Fruit fly (Drosophila melanogaster): ENCODE results near the gene CG4467.
A peak's percentile ranks its signal among the peaks of the same experiment; 100 is the strongest.

The CG4467 gene

DNA sequence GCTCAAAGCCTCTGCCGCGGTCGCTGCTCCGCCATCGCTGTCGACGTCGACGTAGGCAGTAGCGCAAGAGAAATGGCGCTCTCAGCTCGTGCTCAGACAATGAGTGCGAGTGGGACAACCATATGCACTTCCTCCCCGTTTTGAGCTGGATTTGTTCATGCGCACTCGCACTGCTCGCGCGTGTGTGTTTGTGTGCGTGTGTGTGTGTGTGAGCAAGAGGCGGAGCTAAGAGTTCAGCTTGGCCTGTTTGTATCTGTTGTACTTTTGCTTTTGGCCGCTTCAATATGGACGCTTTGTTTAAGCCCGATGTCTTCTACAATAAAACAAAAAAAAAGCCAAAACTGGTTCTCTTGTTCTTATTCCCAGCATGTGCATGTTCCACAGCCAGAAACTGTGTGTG lies 47.6 kb downstream of the CG4467 start (continued):
- TF ChIP-seq acj6 (GFP tag; optimal IDR thresholded peaks at IDR 0.05) (no peak), salr (GFP tag; optimal IDR thresholded peaks at IDR 0.05) (no peak), CG11762 (GFP tag; optimal IDR thresholded peaks at IDR 0.05; ENCODE audit: insufficient read depth) (no peak), Ets96B (tag; optimal IDR thresholded peaks at IDR 0.05) (no peak), Hr38 (GFP tag; optimal IDR thresholded peaks at IDR 0.05) (no peak), CG10669 (GFP tag; optimal IDR thresholded peaks at IDR 0.05) (peak; percentile 2), CG8319 (GFP tag; optimal IDR thresholded peaks at IDR 0.05) (peak; percentile 22), fkh (GFP tag; optimal IDR thresholded peaks at IDR 0.05) (no peak), fd85E (GFP tag; optimal IDR thresholded peaks at IDR 0.05) (no peak), esn (GFP tag; optimal IDR thresholded peaks at IDR 0.05) (peak; percentile 49), Gug (GFP tag; IDR thresholded peaks at IDR 0.05) (no peak), Met (GFP tag; optimal IDR thresholded peaks at IDR 0.05) (no peak), svp (GFP tag) (no peak), eg (GFP tag; IDR thresholded peaks at IDR 0.05) (peak; percentile 63; the same call in 1 of the 3 replicates), vri (GFP tag; optimal IDR thresholded peaks at IDR 0.05) (peak; percentile 14), CG10631 (GFP tag; optimal IDR thresholded peaks at IDR 0.05) (no peak), pdm3 (GFP tag; optimal IDR thresholded peaks at IDR 0.05) (no peak), achi (GFP tag; optimal IDR thresholded peaks at IDR 0.05) (no peak), CG7368 (GFP tag; optimal IDR thresholded peaks at IDR 0.05) (peak; percentile 57), Hr4 (GFP tag; optimal IDR thresholded peaks at IDR 0.05) (no peak), CG31627 (GFP tag; optimal IDR thresholded peaks at IDR 0.05) (no peak), Lpt (GFP tag; optimal IDR thresholded peaks at IDR 0.05) (no peak), ss (GFP tag; optimal IDR thresholded peaks at IDR 0.05) (peak; percentile 61 to 67), CG6276 (GFP tag; optimal IDR thresholded peaks at IDR 0.05) (no peak), dac (GFP tag; optimal IDR thresholded peaks at IDR 0.05) (no peak), Ets21C (GFP tag; optimal IDR thresholded peaks at IDR 0.05) (no peak)

DNA sequence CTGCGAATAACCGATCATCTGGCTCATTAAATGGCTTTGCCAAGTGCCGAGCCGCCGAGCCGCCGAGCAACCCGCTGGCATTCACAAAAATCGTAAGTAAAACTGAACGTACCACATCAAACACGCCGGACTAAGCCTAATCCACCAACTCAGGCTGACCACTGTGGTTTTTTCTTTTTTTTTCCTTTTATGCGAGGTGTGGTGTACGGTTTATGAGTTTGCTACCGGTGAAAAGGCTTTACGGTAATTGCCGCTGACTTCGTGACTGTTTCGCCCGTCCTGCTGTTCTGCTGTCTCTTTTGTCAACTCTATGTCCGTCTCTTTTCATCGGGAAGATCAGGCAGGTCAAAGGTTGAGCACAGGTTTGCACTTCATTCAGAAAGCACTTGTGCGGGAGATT lies 53.0 kb downstream of the CG4467 start:
- TF ChIP-seq CG6163 (GFP tag; IDR thresholded peaks at IDR 0.05): no peak
- TF ChIP-seq spab (GFP tag; optimal IDR thresholded peaks at IDR 0.05): no peak
- TF ChIP-seq acj6 (GFP tag; optimal IDR thresholded peaks at IDR 0.05): no peak

DNA sequence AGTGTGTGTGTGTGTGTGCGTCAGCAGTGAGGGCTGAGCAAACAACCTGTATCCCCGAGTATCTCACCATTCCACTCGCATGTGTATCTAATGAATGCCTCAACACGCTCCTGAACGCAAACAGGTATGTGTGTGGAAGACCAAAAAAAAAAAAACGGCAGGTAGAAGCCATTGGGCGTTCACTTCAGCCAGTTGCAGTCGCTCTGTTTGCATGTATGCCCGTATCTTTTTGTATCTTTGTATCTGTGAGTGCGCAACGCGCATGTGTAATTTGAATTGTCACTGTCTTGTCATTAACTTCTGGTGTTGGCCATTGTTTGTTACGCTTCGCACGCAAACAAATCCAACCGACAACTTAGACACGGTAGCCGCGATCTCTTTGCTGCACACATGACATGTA lies 55.3 kb downstream of the CG4467 start:
- peak in 1 of 2 experiments; percentile 41 for TF ChIP-seq ss (GFP tag; optimal IDR thresholded peaks at IDR 0.05)
- TF ChIP-seq Eip93F (GFP tag; optimal IDR thresholded peaks at IDR 0.05): no peak
- peak; percentile 63 for TF ChIP-seq fkh (GFP tag; optimal IDR thresholded peaks at IDR 0.05)

DNA sequence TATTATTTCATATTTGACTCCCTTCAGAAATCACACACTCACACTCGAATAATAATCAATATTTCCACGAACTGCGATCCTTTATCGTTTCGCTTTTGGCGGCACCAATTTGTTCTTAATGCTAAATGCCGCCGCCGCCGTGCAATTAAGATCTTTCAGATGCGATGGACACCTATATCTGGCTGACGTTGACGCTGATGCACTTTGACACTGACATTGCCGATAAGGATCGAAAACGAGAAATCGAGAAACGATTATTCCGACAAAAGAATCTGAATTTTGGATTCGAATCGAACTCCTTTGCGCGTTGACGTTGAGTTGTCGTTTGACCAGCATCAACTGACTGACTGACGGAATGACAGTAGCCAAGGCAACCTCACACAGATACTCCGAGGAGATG lies 55.7 kb downstream of the CG4467 start:
- TF ChIP-seq svp (GFP tag): peak; percentile 97
- no peak for TF ChIP-seq net (GFP tag; optimal IDR thresholded peaks at IDR 0.05)

DNA sequence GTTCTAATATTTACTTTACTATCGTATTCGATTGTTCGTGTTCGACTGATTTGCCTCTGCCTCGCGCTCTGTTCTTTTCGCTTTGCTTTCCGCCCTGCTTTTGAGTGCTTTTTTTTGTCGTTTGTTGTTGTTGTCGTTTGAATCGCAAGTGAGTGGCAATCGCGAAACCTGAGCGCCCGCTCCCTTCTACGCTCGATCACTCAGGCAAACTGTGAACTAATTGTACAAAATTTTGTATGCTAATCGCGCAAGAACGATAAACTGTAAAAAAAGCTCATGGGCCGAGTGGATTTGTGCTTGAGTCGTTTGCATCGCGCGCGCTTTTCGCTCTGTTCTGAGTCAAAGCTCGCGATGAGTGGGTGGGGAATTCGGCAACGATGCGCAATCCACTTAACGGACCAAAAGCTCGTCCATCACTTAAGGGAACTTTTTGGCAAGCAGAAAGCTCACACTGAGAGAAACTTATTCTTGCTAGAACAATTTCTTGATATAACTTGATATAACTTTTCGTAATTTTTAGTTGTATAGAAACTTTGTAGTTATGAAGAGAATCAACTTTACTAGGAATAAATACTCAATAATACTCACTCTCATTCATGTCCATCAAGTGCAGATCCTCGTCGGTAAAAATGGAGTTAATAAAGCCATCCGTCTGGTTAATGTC lies 57.5 kb downstream of the CG4467 start:
- peak; percentile 39; the same call in 1 of the 2 replicates for TF ChIP-seq CG15336 (GFP tag; IDR thresholded peaks at IDR 0.05)
- no peak for TF ChIP-seq Sox15 (GFP tag; optimal IDR thresholded peaks at IDR 0.05)
- no peak for TF ChIP-seq pdm3 (GFP tag; optimal IDR thresholded peaks at IDR 0.05)
- peak; percentile 10 for TF ChIP-seq achi (GFP tag; optimal IDR thresholded peaks at IDR 0.05)
- TF ChIP-seq topi (GFP tag; optimal IDR thresholded peaks at IDR 0.05): peak; percentile 59
- TF ChIP-seq CG9139 (GFP tag; optimal IDR thresholded peaks at IDR 0.05): no peak
- peak; percentile 64 for TF ChIP-seq Met (GFP tag; optimal IDR thresholded peaks at IDR 0.05)
- no peak for TF ChIP-seq CG8319 (GFP tag; optimal IDR thresholded peaks at IDR 0.05)
- peak; percentile 44 for TF ChIP-seq Sox102F (GFP tag; optimal IDR thresholded peaks at IDR 0.05)
- no peak for TF ChIP-seq fd85E (GFP tag; optimal IDR thresholded peaks at IDR 0.05)
- TF ChIP-seq CG6792 (GFP tag; optimal IDR thresholded peaks at IDR 0.05): peak; percentile 38
- no peak for TF ChIP-seq fd59A (GFP tag; optimal IDR thresholded peaks at IDR 0.05)
- no peak for TF ChIP-seq Gug (GFP tag; IDR thresholded peaks at IDR 0.05)
- peak; percentile 70 for TF ChIP-seq lz (GFP tag; optimal IDR thresholded peaks at IDR 0.05)
- peak; percentile 50 for TF ChIP-seq CG31627 (GFP tag; optimal IDR thresholded peaks at IDR 0.05)
- peak; percentile 12 for TF ChIP-seq CG32006 (GFP tag; optimal IDR thresholded peaks at IDR 0.05)
- no peak for TF ChIP-seq fkh (GFP tag; optimal IDR thresholded peaks at IDR 0.05)
- peak; percentile 2 for TF ChIP-seq CG3032 (tag; optimal IDR thresholded peaks at IDR 0.05)
- no peak for TF ChIP-seq salr (GFP tag; optimal IDR thresholded peaks at IDR 0.05)
- peak; percentile 43 for TF ChIP-seq cyc (GFP tag; optimal IDR thresholded peaks at IDR 0.05)
- TF ChIP-seq Hr39 (GFP tag; optimal IDR thresholded peaks at IDR 0.05): no peak
- peak; percentile 21 for TF ChIP-seq CG8632 (GFP tag; optimal IDR thresholded peaks at IDR 0.05)
- peak; percentile 58 for TF ChIP-seq Eip75B (GFP tag; optimal IDR thresholded peaks at IDR 0.05)
